Worm (Caenorhabditis elegans): Measurements from ENCODE around the gene srh-268.

DNA sequence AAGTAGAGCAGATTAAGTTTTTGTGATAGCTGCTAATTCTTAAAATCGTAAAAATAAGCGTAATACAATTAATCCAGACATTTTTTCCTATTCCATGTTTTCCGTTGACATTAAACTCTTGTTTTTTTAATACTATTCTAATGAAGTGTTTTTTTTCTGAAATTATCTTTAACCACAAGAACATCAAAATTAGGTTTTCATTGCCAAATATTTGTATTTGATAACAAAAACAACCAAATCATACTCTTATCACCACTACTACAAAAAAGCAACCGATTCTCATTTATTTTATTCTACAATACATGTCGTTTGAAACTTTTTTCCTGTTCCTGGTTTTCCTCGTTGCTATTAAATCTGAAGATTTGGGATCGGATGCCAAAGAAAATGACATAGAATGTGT, 12.0 kb upstream of the srh-268 start, which contains the start of gene C54F6.17:
- no peak for TF ChIP-seq dao-5 (tag; optimal IDR thresholded peaks at IDR 0.05)
- TF ChIP-seq W03F9.2 (tag; optimal IDR thresholded peaks at IDR 0.05), result no peak

Measured in whole organism, L4/young adult.